Fruit fly (Drosophila melanogaster): Measurements from ENCODE around the gene Cpr65Ax2.

The Cpr65Ax2 gene

dm6 chr3L:6157327-6158032, 6.8 kb upstream of the Cpr65Ax2 start, which contains the start of gene CG13297 (continued):
- TF ChIP-seq CG8290 (GFP tag; optimal IDR thresholded peaks at IDR 0.05) (no peak), CG8290 (tag; optimal IDR thresholded peaks at IDR 0.05) (no peak), pum (GFP tag; optimal IDR thresholded peaks at IDR 0.05) (no peak), klu (GFP tag; IDR thresholded peaks at IDR 0.05) (no peak), CG17385 (GFP tag; optimal IDR thresholded peaks at IDR 0.05) (peak; percentile 20), CG4820 (GFP tag; optimal IDR thresholded peaks at IDR 0.05) (peak; percentile 32), CG10565 (GFP tag; optimal IDR thresholded peaks at IDR 0.05) (no peak), CG7357 (GFP tag; IDR thresholded peaks at IDR 0.05) (no peak), CG17328 (GFP tag; IDR thresholded peaks at IDR 0.05) (no peak), Lim3 (GFP tag; IDR thresholded peaks at IDR 0.05) (no peak), CG10147 (GFP tag; optimal IDR thresholded peaks at IDR 0.05) (peak; percentile 30), HLH4C (GFP tag; IDR thresholded peaks at IDR 0.05; ENCODE audit: partially characterized antibody) (no peak), bbx (GFP tag; IDR thresholded peaks at IDR 0.05; ENCODE audit: partially characterized antibody) (no peak), peb (GFP tag; IDR thresholded peaks at IDR 0.05) (no peak), croc (GFP tag; conservative IDR thresholded peaks at IDR 0.05) (peak; percentile 37; the same call in 2 of the 3 replicates), sqz (GFP tag; optimal IDR thresholded peaks at IDR 0.05) (peak; percentile 35), Aef1 (GFP tag; IDR thresholded peaks at IDR 0.05) (peak; percentile 48; the same call in 2 of the 3 replicates), Deaf1 (tag; optimal IDR thresholded peaks at IDR 0.05) (peak; percentile 22), CG8388 (GFP tag; optimal IDR thresholded peaks at IDR 0.05) (peak; percentile 48), grau (tag; optimal IDR thresholded peaks at IDR 0.05) (peak; percentile 57), esg (GFP tag; conservative IDR thresholded peaks at IDR 0.05) (peak; percentile 61), CG14441 (GFP tag; IDR thresholded peaks at IDR 0.05) (peak; percentile 60), Adf1 (GFP tag; IDR thresholded peaks at IDR 0.05) (no peak), zfh1 (GFP tag; IDR thresholded peaks at IDR 0.05) (0 out of 3 replicates have a peak, but pooled peaks have one; percentile 32), cato (GFP tag; optimal IDR thresholded peaks at IDR 0.05; ENCODE audit: borderline replicate concordance) (peak; percentile 1), CG18599 (GFP tag; optimal IDR thresholded peaks at IDR 0.05) (peak; percentile 37), Vsx1 (GFP tag; optimal IDR thresholded peaks at IDR 0.05) (peak; percentile 46), NFAT (GFP tag; IDR thresholded peaks at IDR 0.05) (no peak), luna (GFP tag; optimal IDR thresholded peaks at IDR 0.05) (no peak), eve (GFP tag; optimal IDR thresholded peaks at IDR 0.05) (peak in 1 of 2 experiments; percentile 48), Ets65A (GFP tag) (no peak), nerfin-1 (tag; optimal IDR thresholded peaks at IDR 0.05) (peak; percentile 64), CG17802 (tag; optimal IDR thresholded peaks at IDR 0.05) (no peak), ranshi (GFP tag; IDR thresholded peaks at IDR 0.05) (peak; percentile 21; the same call in 1 of the 2 replicates), D19B (GFP tag; optimal IDR thresholded peaks at IDR 0.05) (peak; percentile 30), CG13894 (tag; optimal IDR thresholded peaks at IDR 0.05) (no peak), CG17568 (GFP tag; optimal IDR thresholded peaks at IDR 0.05) (no peak), CG16815 (GFP tag; optimal IDR thresholded peaks at IDR 0.05) (no peak), CG2202 (tag; optimal IDR thresholded peaks at IDR 0.05) (no peak), CG9876 (GFP tag; optimal IDR thresholded peaks at IDR 0.05) (no peak), CG10431 (GFP tag; optimal IDR thresholded peaks at IDR 0.05) (no peak), CG2889 (GFP tag; IDR thresholded peaks at IDR 0.05) (no peak), Sox100B (GFP tag; optimal IDR thresholded peaks at IDR 0.05) (peak; percentile 84), az2 (GFP tag; optimal IDR thresholded peaks at IDR 0.05) (peak; percentile 42), gsb (GFP tag; IDR thresholded peaks at IDR 0.05) (no peak), kni (GFP tag; optimal IDR thresholded peaks at IDR 0.05) (no peak), shn (GFP tag; optimal IDR thresholded peaks at IDR 0.05) (no peak), CG2129 (GFP tag; IDR thresholded peaks at IDR 0.05; ENCODE audit: partially characterized antibody) (no peak), CG7271 (tag; optimal IDR thresholded peaks at IDR 0.05) (no peak), E2f1 (GFP tag; IDR thresholded peaks at IDR 0.05) (peak; percentile 44; the same call in 1 of the 2 replicates)
